Worm (Caenorhabditis elegans) whole organism, dauer: ENCODE results near the gene ZK686.5.

Source experiments
- unc-62 ChIP-seq: sonication (generic microtip); optimal IDR thresholded peaks from 2 replicates; lab custom pipeline; 2017; ENCODE audit warnings: missing biosample characterization, missing genetic modification reagents, missing genetic modification characterization

Gene ZK686.5

ce11 chrIII:7719364-7719936, 47.9 kb downstream of the ZK686.5 start, which contains the start of gene ncl-1:
TSS of gene ncl-1 (plus strand) at chrIII:7719729.
- no peak for TF ChIP-seq unc-62 (GFP tag; lab: Kevin White, UChicago)

DNA sequence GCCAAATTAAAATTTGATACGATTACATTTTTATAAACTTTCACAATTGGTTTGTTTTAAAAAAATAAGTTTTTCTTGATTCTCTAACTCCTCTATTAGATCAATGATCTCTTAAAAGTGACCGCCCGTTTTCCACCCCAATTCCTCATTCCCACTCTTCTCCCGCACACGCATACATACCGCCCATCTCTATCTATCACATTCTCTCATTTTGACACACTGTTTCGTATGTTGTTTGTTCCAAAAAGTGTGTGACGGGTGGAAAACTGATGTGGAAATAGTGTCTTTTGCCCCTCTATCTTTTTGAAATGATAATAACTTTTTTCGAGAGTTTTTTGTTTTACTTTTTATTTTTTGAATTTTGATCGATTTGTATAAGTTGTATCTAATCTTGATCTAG, 49.0 kb downstream of the ZK686.5 start:
- TF ChIP-seq unc-62 (GFP tag; lab: Kevin White, UChicago) = no peak

DNA sequence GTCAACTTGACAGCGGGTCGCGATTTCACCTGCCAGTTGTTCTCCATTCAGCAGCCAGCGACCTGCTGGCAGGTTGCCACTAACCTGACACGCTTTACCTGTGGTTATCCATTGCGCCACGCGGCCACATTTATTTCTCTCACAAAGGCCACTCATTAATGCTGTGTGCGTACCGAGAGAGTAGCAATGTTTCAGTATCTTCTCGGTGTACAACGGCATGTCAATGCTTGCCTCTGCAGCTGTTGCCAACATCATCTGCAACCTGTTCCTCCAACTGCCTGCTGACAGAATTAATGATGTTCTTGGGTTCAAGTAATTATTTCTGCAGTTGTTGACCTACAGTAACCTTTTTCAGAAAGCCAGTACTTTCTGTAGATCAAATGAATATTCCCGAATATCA, 50.8 kb downstream of the ZK686.5 start:
- no peak for TF ChIP-seq unc-62 (GFP tag; lab: Kevin White, UChicago)
